Worm (Caenorhabditis elegans): ENCODE data around the gene F28F8.7.

DNA sequence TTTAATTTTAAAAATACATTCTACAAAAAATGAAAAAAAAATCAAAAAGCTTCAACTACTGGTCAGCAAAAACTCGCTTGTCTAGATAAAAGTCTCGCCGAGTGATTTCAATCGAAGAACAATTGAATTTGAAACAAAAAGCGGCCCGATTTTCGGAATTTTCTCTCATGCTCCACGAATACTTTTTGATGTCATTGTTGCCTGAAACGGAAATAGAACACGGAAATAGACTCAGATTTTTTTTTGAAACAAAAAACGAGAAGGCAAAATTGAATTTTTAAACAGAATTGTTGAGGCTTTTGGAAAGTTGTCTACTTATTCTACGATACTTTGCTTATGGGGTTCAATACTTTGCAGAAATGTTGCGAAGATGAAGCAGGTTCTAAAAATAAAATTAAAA is 26.9 kb downstream of the F28F8.7 start:
- no peak for TF ChIP-seq W03F9.2 (tag; optimal IDR thresholded peaks at IDR 0.05)
- TF ChIP-seq him-1 (tag; optimal IDR thresholded peaks at IDR 0.05), result no peak
- no peak for TF ChIP-seq dao-5 (tag; optimal IDR thresholded peaks at IDR 0.05)
